Fruit fly (Drosophila melanogaster): ENCODE results near the gene CG10587.

dm6 chr3L:20927526-20927925 lies 34.8 kb downstream of the CG10587 start, which contains the start of gene CG10589:
- TF ChIP-seq Hr96 (GFP tag; optimal IDR thresholded peaks at IDR 0.05) (no peak), Crg-1 (GFP tag; optimal IDR thresholded peaks at IDR 0.05) (no peak), cnc (optimal IDR thresholded peaks at IDR 0.05) (no peak), kay (GFP tag; ENCODE audit: borderline replicate concordance) (no peak)
